Worm (Caenorhabditis elegans) whole organism, early embryonic: Measurements from ENCODE around the gene Y62H9A.3.

Source experiments
- F13C5.2 ChIP-seq: sonication (generic microtip); optimal IDR thresholded peaks from 2 replicates; lab custom pipeline; 2017; ENCODE audit warnings: mild to moderate bottlenecking, missing genetic modification characterization, inconsistent platforms, missing compliant biosample characterization
- ceh-36 ChIP-seq: sonication (generic microtip); optimal IDR thresholded peaks from 2 replicates; lab custom pipeline; 2016; ENCODE audit warnings: missing genetic modification characterization, inconsistent platforms, missing compliant biosample characterization
- flt-1 ChIP-seq: fragments of 200-800 bp; sonication (Bioruptor generic); IDR thresholded peaks from 2 replicates; pipeline ENCODE4 v1.3.6; 2022; ENCODE audit warnings: missing genetic modification characterization, missing compliant biosample characterization
- hmg-4 ChIP-seq: fragments of 200-800 bp; sonication (Bioruptor generic); optimal IDR thresholded peaks from 2 replicates; lab custom pipeline; 2018; ENCODE audit warnings: mild to moderate bottlenecking, missing genetic modification characterization, missing compliant biosample characterization
- tra-4 ChIP-seq: sonication (generic microtip); optimal IDR thresholded peaks from 2 replicates; lab custom pipeline; 2017; ENCODE audit warnings: missing genetic modification characterization, missing compliant biosample characterization

DNA sequence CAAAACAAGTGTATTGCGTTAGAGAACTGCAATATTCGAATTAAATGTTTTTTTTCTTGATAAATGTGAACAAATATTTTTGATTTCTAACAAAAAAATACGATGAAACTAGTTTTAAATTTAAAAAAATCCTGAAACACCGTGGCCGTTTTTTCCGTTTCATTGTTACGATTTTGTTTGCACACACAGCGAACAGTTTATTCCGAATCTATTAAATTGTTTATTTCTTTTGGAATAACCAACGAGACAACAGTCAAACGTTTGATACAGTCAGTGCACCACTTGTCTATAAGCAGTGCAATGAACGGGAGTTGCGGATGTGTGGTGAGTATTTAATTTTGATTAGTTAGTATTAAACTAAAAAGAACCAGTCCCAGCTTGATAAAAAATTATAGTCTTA is 36.9 kb upstream of the Y62H9A.3 start, which contains the start of gene Y62H9A.13:
- TF ChIP-seq F13C5.2 (tag; lab: Kevin White, UChicago) (no peak), ceh-36 (tag; lab: Kevin White, UChicago) (no peak), tra-4 (tag; lab: Kevin White, UChicago) (no peak), hmg-4 (GFP tag; lab: Kevin White, UChicago) (no peak), flt-1 (no peak)
